Worm (Caenorhabditis elegans) whole organism, L4 larva: ENCODE data around the gene trap-4.
A peak's percentile ranks its signal among the peaks of the same experiment; 100 is the strongest.

ENCODE experiments used
- F26F4.8 ChIP-seq: fragments of 200-800 bp; sonication (Bioruptor generic); conservative IDR thresholded peaks from 2 replicates; pipeline ENCODE4 v1.3.6; 2022; ENCODE audit warnings: missing genetic modification characterization, missing compliant biosample characterization
- Y48G9A.11 ChIP-seq: fragments of 200-800 bp; sonication (Bioruptor generic); IDR thresholded peaks from 2 replicates; pipeline ENCODE4 v1.3.6; 2022; ENCODE audit warnings: missing genetic modification reagents, missing genetic modification characterization, missing compliant biosample characterization
- Y75B8A.6 ChIP-seq: fragments of 200-800 bp; sonication (Bioruptor generic); IDR thresholded peaks from 2 replicates; pipeline ENCODE4 v1.3.6; 2022; ENCODE audit warnings: missing genetic modification reagents, missing genetic modification characterization, missing compliant biosample characterization
- aha-1 ChIP-seq: fragments of 150-350 bp; peaks from one replicate; lab custom pipeline; 2014; ENCODE audit warnings: missing biosample characterization, missing genetic modification characterization
- ama-1 ChIP-seq: fragments of 150-350 bp; optimal IDR thresholded peaks from 2 replicates; lab custom pipeline; 2014; ENCODE audit warnings: inconsistent platforms, mixed read lengths
- ceh-20 ChIP-seq: fragments of 200-800 bp; sonication (Bioruptor generic); IDR thresholded peaks from 2 replicates; pipeline ENCODE4 v1.3.6; 2022; ENCODE audit warnings: missing genetic modification reagents, missing genetic modification characterization, missing compliant biosample characterization
- ceh-32 ChIP-seq: sonication (generic microtip); optimal IDR thresholded peaks from 2 replicates; lab custom pipeline; 2016; ENCODE audit warnings: mild to moderate bottlenecking, missing genetic modification characterization, missing compliant biosample characterization; ENCODE audit not compliant: poor library complexity
- cey-2 ChIP-seq: sonication (generic microtip); optimal IDR thresholded peaks from 3 replicates; lab custom pipeline; 2017; ENCODE audit warnings: missing genetic modification characterization, mild to moderate bottlenecking, missing compliant biosample characterization, antibody characterized with exemption, borderline replicate concordance; ENCODE audit not compliant: insufficient read depth
- daf-16 ChIP-seq, 3 experiments: sonication (generic microtip); optimal IDR thresholded peaks; 2 replicates each; lab custom pipeline; 2016 to 2017; ENCODE audit warnings: missing genetic modification characterization in 3 of 3, missing genetic modification reagents in 3 of 3, mild to moderate bottlenecking in 2 of 3, missing compliant biosample characterization in 2 of 3, missing biosample characterization in 1 of 3, moderate library complexity in 1 of 3
- daf-19 ChIP-seq: fragments of 200-800 bp; sonication (Bioruptor generic); conservative IDR thresholded peaks from 2 replicates; pipeline ENCODE4 v1.3.6; 2022; ENCODE audit warnings: missing genetic modification characterization, missing compliant biosample characterization
- dpl-1 ChIP-seq: fragments of 150-350 bp; optimal IDR thresholded peaks from 2 replicates; lab custom pipeline; 2014; ENCODE audit warnings: missing biosample characterization, missing genetic modification reagents, missing genetic modification characterization
- duxl-1 ChIP-seq: sonication (generic microtip); optimal IDR thresholded peaks from 2 replicates; lab custom pipeline; 2016; ENCODE audit warnings: mild to moderate bottlenecking, missing genetic modification characterization, moderate library complexity, missing compliant biosample characterization; ENCODE audit not compliant: poor library complexity
- dve-1 ChIP-seq: sonication (generic microtip); optimal IDR thresholded peaks from 2 replicates; lab custom pipeline; 2017; ENCODE audit warnings: antibody characterized with exemption, mild to moderate bottlenecking, missing genetic modification characterization, missing compliant biosample characterization; ENCODE audit not compliant: insufficient read depth
- egl-27 ChIP-seq: sonication (generic microtip); optimal IDR thresholded peaks from 3 replicates; lab custom pipeline; 2017; ENCODE audit warnings: missing biosample characterization, missing genetic modification reagents, missing genetic modification characterization
- fos-1 ChIP-seq: fragments of 150-350 bp; optimal IDR thresholded peaks from 2 replicates; lab custom pipeline; 2014; ENCODE audit warnings: missing biosample characterization, missing genetic modification characterization
- lim-7 ChIP-seq: fragments of 200-800 bp; sonication (Bioruptor generic); IDR thresholded peaks from 2 replicates; pipeline ENCODE4 v1.3.6; 2022; ENCODE audit warnings: missing genetic modification characterization, missing compliant biosample characterization
- lin-1 ChIP-seq: fragments of 200-800 bp; sonication (Bioruptor generic); IDR thresholded peaks from 2 replicates; pipeline ENCODE4 v1.3.6; 2022; ENCODE audit warnings: missing genetic modification reagents, missing genetic modification characterization, missing compliant biosample characterization
- lin-38 ChIP-seq: fragments of 200-800 bp; sonication (Bioruptor generic); IDR thresholded peaks from 2 replicates; pipeline ENCODE4 v1.3.6; 2022; ENCODE audit warnings: missing genetic modification reagents, missing genetic modification characterization, missing compliant biosample characterization
- lsy-2 ChIP-seq, 2 experiments: fragments of 150-350 bp in 1 of 2; sonication (generic microtip) in 1 of 2; optimal IDR thresholded peaks; 2 replicates each; lab custom pipeline; 2014 to 2017; ENCODE audit warnings: missing biosample characterization in 2 of 2, missing genetic modification characterization in 2 of 2
- madf-5 ChIP-seq, 2 experiments: fragments of 200-800 bp; sonication (Bioruptor generic); IDR thresholded peaks; 2 replicates each; pipeline ENCODE4 v1.3.6; 2022; ENCODE audit warnings: missing compliant biosample characterization in 2 of 2, missing genetic modification characterization in 2 of 2
- mep-1 ChIP-seq: fragments of 150-350 bp; sonication (generic microtip); optimal IDR thresholded peaks from 3 replicates; lab custom pipeline; 2014; ENCODE audit warnings: missing biosample characterization, missing genetic modification characterization
- mes-2 ChIP-seq: sonication (generic microtip); optimal IDR thresholded peaks from 2 replicates; lab custom pipeline; 2016; ENCODE audit warnings: missing genotype, mild to moderate bottlenecking, missing genetic modification characterization, missing compliant biosample characterization; ENCODE audit not compliant: poor library complexity, severe bottlenecking
- nhr-10 ChIP-seq: fragments of 150-350 bp; optimal IDR thresholded peaks from 2 replicates; lab custom pipeline; 2014; ENCODE audit warnings: missing biosample characterization, missing genetic modification characterization
- nhr-102 ChIP-seq: sonication (generic microtip); optimal IDR thresholded peaks from 2 replicates; lab custom pipeline; 2016; ENCODE audit warnings: mild to moderate bottlenecking, missing genetic modification characterization, moderate library complexity, missing compliant biosample characterization
- nhr-48 ChIP-seq: sonication (generic microtip); optimal IDR thresholded peaks from 2 replicates; lab custom pipeline; 2016; ENCODE audit warnings: mild to moderate bottlenecking, missing genetic modification characterization, missing compliant biosample characterization
- rbr-2 ChIP-seq: sonication (generic microtip); optimal IDR thresholded peaks from 2 replicates; lab custom pipeline; 2016; ENCODE audit warnings: missing genotype, missing genetic modification characterization, missing compliant biosample characterization
- saeg-2 ChIP-seq: fragments of 200-800 bp; sonication (Bioruptor generic); IDR thresholded peaks from 2 replicates; pipeline ENCODE4 v1.3.6; 2022; ENCODE audit warnings: missing genetic modification reagents, missing genetic modification characterization, missing compliant biosample characterization
- set-16 ChIP-seq: fragments of 200-800 bp; sonication (Bioruptor generic); IDR thresholded peaks from 2 replicates; pipeline ENCODE4 v1.3.6; 2022; ENCODE audit warnings: missing genetic modification reagents, missing genetic modification characterization, missing compliant biosample characterization
- spr-1 ChIP-seq: sonication (generic microtip); optimal IDR thresholded peaks from 2 replicates; lab custom pipeline; 2016; ENCODE audit warnings: mild to moderate bottlenecking, missing genetic modification characterization, missing compliant biosample characterization
- tag-97 ChIP-seq: fragments of 200-800 bp; sonication (Bioruptor generic); IDR thresholded peaks from 2 replicates; pipeline ENCODE4 v1.3.6; 2022; ENCODE audit warnings: missing genetic modification characterization, missing compliant biosample characterization
- unc-62 ChIP-seq, 3 experiments: fragments of 150-350 bp in 1 of 3; sonication (generic microtip); optimal IDR thresholded peaks in 2 of 3; peaks in 1 of 3; 1 replicate in 1 of 3; 2 replicates in 2 of 3; lab custom pipeline; 2014 to 2017; ENCODE audit warnings: missing biosample characterization in 3 of 3, missing genetic modification characterization in 3 of 3, missing genetic modification reagents in 3 of 3, missing genotype in 1 of 3
- ztf-7 ChIP-seq: fragments of 150-350 bp; optimal IDR thresholded peaks from 2 replicates; lab custom pipeline; 2014; ENCODE audit warnings: missing biosample characterization, missing genetic modification characterization

Gene trap-4

ce11 chrIII:11909778-11910177, 10.8 kb upstream of the trap-4 start, which contains the start of gene faah-4:
TSS of gene faah-4 (minus strand) at chrIII:11909878.
- peak in 1 of 2 experiments; percentile 13 for TF ChIP-seq unc-62 (GFP tag; optimal IDR thresholded peaks at IDR 0.05 in 1 of 2; lab: Kevin White, UChicago)
- TF ChIP-seq unc-62 (tag; optimal IDR thresholded peaks at IDR 0.05; lab: Kevin White, UChicago) = no peak
- TF ChIP-seq mes-2 (tag; lab: Kevin White, UChicago) = no peak
- TF ChIP-seq, all 104 proteins: peak for 1

- TF ChIP-seq spr-1 (tag; lab: Kevin White, UChicago) = no peak
- TF ChIP-seq duxl-1 (tag; lab: Kevin White, UChicago) = no peak
- no peak for TF ChIP-seq Y75B8A.6
- TF ChIP-seq ceh-20 (GFP tag; lab: Robert Waterston, UW) = no peak
- TF ChIP-seq Y48G9A.11 = no peak
- no peak for TF ChIP-seq daf-19 (GFP tag; lab: Robert Waterston, UW)
- no peak for TF ChIP-seq nhr-102 (tag; lab: Kevin White, UChicago)
- no peak for TF ChIP-seq F26F4.8 (GFP tag; lab: Robert Waterston, UW)
- no peak for TF ChIP-seq ztf-7 (tag; lab: Kevin White, UChicago)
- TF ChIP-seq ceh-32 (tag; lab: Kevin White, UChicago) = no peak
- no peak for TF ChIP-seq fos-1 (tag; lab: Kevin White, UChicago)
- TF ChIP-seq cey-2 (tag; lab: Kevin White, UChicago) = no peak
- TF ChIP-seq saeg-2 = no peak
- TF ChIP-seq egl-27 = no peak
- no peak for TF ChIP-seq rbr-2
Measured at ce11 chrIII:11914220-11914619, 6.3 kb upstream of the trap-4 start, which contains the start of gene Y56A3A.16. TSS of gene Y56A3A.16 (minus strand) at chrIII:11914320.

ce11 chrIII:11915666-11916065, 4.9 kb upstream of the trap-4 start, which contains the start of the genes ndab-1 and npp-16:
TSS of gene ndab-1 (minus strand) at chrIII:11915712.
TSS of gene npp-16 (plus strand) at chrIII:11915928.
- TF ChIP-seq ama-1 (lab: Kevin White, UChicago) = no peak
- no peak for TF ChIP-seq daf-16 (GFP tag; optimal IDR thresholded peaks at IDR 0.05; lab: Kevin White, UChicago)
- no peak for TF ChIP-seq daf-16 (tag; optimal IDR thresholded peaks at IDR 0.05; lab: Kevin White, UChicago)
- no peak for TF ChIP-seq F26F4.8 (GFP tag; lab: Robert Waterston, UW)
- no peak for TF ChIP-seq dve-1
- peak; percentile 76 for TF ChIP-seq mes-2 (tag; lab: Kevin White, UChicago)
- no peak for TF ChIP-seq set-16
- TF ChIP-seq lin-38 = peak; percentile 61
- peak in 1 of 2 experiments; percentile 43 for TF ChIP-seq lsy-2 (tag; optimal IDR thresholded peaks at IDR 0.05; lab: Kevin White, UChicago)
- TF ChIP-seq mep-1 = no peak
- TF ChIP-seq tag-97 (GFP tag; lab: Robert Waterston, UW) = no peak
- TF ChIP-seq dpl-1 = peak; percentile 54
- TF ChIP-seq fos-1 (tag; lab: Kevin White, UChicago) = no peak
- TF ChIP-seq lin-1 (GFP tag; lab: Robert Waterston, UW) = no peak
- no peak for TF ChIP-seq madf-5 (GFP tag; IDR thresholded peaks at IDR 0.05; lab: Robert Waterston, UW)
- peak; percentile 11; the same call in 1 of the 2 replicates for TF ChIP-seq lim-7 (GFP tag; lab: Robert Waterston, UW)

ce11 chrIII:11916260-11916659, 4.3 kb upstream of the trap-4 start:
- TF ChIP-seq nhr-10 (tag; lab: Kevin White, UChicago) = no peak
- TF ChIP-seq set-16 = peak; percentile 86

ce11 chrIII:11917090-11917489, 3.4 kb upstream of the trap-4 start:
- TF ChIP-seq set-16 (peak; percentile 56), nhr-48 (no peak), aha-1 (tag; lab: Kevin White, UChicago) (peak; percentile 90)
